Worm (Caenorhabditis elegans) whole organism, L3 larva: ENCODE results near the gene F47B8.13.

Experiments used
- R02D3.7 ChIP-seq: fragments of 150-350 bp; optimal IDR thresholded peaks from 2 replicates; lab custom pipeline; 2014; ENCODE audit warnings: missing biosample characterization, missing genetic modification characterization
- ZK546.5 ChIP-seq: sonication (generic microtip); optimal IDR thresholded peaks from 2 replicates; lab custom pipeline; 2017; ENCODE audit warnings: missing biosample characterization, missing genetic modification characterization
- aly-2 ChIP-seq: fragments of 150-350 bp; optimal IDR thresholded peaks from 2 replicates; lab custom pipeline; 2014; ENCODE audit warnings: missing biosample characterization, missing genetic modification characterization
- ceh-82 ChIP-seq: fragments of 150-350 bp; optimal IDR thresholded peaks from 2 replicates; lab custom pipeline; 2014; ENCODE audit warnings: missing biosample characterization, missing genetic modification characterization
- daf-12 ChIP-seq: fragments of 150-350 bp; optimal IDR thresholded peaks from 2 replicates; lab custom pipeline; 2014; ENCODE audit warnings: missing biosample characterization, missing genetic modification reagents, missing genetic modification characterization
- egl-27 ChIP-seq: sonication (generic microtip); optimal IDR thresholded peaks from 4 replicates; lab custom pipeline; 2017; ENCODE audit warnings: missing biosample characterization, missing genetic modification reagents, missing genetic modification characterization
- elt-3 ChIP-seq, 3 experiments: fragments of 150-350 bp in 1 of 3; sonication (generic microtip) in 2 of 3; optimal IDR thresholded peaks; 2 replicates in 2 of 3; 4 replicates in 1 of 3; lab custom pipeline; 2014 to 2017; ENCODE audit warnings: missing biosample characterization in 3 of 3, missing genetic modification characterization in 3 of 3
- fkh-10 ChIP-seq: sonication (generic microtip); optimal IDR thresholded peaks from 2 replicates; lab custom pipeline; 2017; ENCODE audit warnings: missing biosample characterization, missing genetic modification reagents, missing genetic modification characterization
- lin-15B ChIP-seq: fragments of 150-350 bp; optimal IDR thresholded peaks from 2 replicates; lab custom pipeline; 2014; ENCODE audit warnings: missing biosample characterization, missing genetic modification characterization
- nhr-237 ChIP-seq: fragments of 150-350 bp; optimal IDR thresholded peaks from 2 replicates; lab custom pipeline; 2014; ENCODE audit warnings: missing biosample characterization, missing genetic modification characterization
- pqm-1 ChIP-seq: fragments of 150-350 bp; optimal IDR thresholded peaks from 2 replicates; lab custom pipeline; 2017; ENCODE audit warnings: missing biosample characterization, missing genetic modification characterization, inconsistent platforms
- skn-1 ChIP-seq: fragments of 150-350 bp; optimal IDR thresholded peaks from 2 replicates; lab custom pipeline; 2014; ENCODE audit warnings: missing biosample characterization, missing genetic modification characterization
- tbx-2 ChIP-seq: sonication (generic microtip); optimal IDR thresholded peaks from 2 replicates; lab custom pipeline; 2016; ENCODE audit warnings: mild to moderate bottlenecking, missing genetic modification characterization, missing compliant biosample characterization
- unc-39 ChIP-seq: sonication (generic microtip); optimal IDR thresholded peaks from 4 replicates; lab custom pipeline; 2017; ENCODE audit warnings: missing biosample characterization, missing genetic modification characterization

ce11 chrV:14319101-14319781 lies at the start of gene F47B8.13:
- TF ChIP-seq elt-3 (tag; optimal IDR thresholded peaks at IDR 0.05; lab: Kevin White, UChicago): no peak
- TF ChIP-seq daf-12 (tag; lab: Kevin White, UChicago): no peak
- TF ChIP-seq egl-27 (tag; lab: Kevin White, UChicago): no peak
- no peak for TF ChIP-seq R02D3.7 (tag; lab: Kevin White, UChicago)
- TF ChIP-seq nhr-237 (tag; lab: Kevin White, UChicago): no peak
- no peak for TF ChIP-seq lin-15B (tag; lab: Kevin White, UChicago)
- no peak for TF ChIP-seq pqm-1 (tag; lab: Kevin White, UChicago)
- TF ChIP-seq fkh-10 (GFP tag; lab: Kevin White, UChicago): no peak
- no peak for TF ChIP-seq aly-2
- TF ChIP-seq skn-1: no peak
- no peak for TF ChIP-seq ceh-82
- no peak for TF ChIP-seq tbx-2 (tag; lab: Kevin White, UChicago)
- no peak for TF ChIP-seq unc-39 (tag; lab: Kevin White, UChicago)
- no peak for TF ChIP-seq ZK546.5 (tag; lab: Kevin White, UChicago)
